Fruit fly (Drosophila melanogaster) whole organism, embryonic: Measurements from ENCODE around the gene CG13829.

Experiments
- Abd-B ChIP-seq: fragments of 200-800 bp; sonication (Bioruptor generic); optimal IDR thresholded peaks from 2 replicates; lab custom pipeline; 2018; ENCODE audit warnings: missing biosample characterization, mild to moderate bottlenecking, missing genetic modification characterization, moderate library complexity
- Ada2b ChIP-seq: fragments of 200-800 bp; sonication (Bioruptor generic); IDR thresholded peaks from 2 replicates; pipeline ENCODE4 v1.3.6; 2022; ENCODE audit warnings: missing biosample characterization, missing genetic modification characterization
- Adf1 ChIP-seq: fragments of 200-800 bp; sonication (Bioruptor generic); IDR thresholded peaks from 2 replicates; pipeline ENCODE4 v1.3.6; 2022; ENCODE audit warnings: missing biosample characterization, missing genetic modification characterization
- CG10366 ChIP-seq: fragments of 200-800 bp; sonication (Bioruptor generic); IDR thresholded peaks from 2 replicates; pipeline ENCODE4 v1.3.6; 2022; ENCODE audit warnings: missing biosample characterization, missing genetic modification characterization
- CG11085 ChIP-seq: fragments of 200-800 bp; sonication (Bioruptor generic); IDR thresholded peaks from 2 replicates; pipeline ENCODE4 v1.3.6; 2022; ENCODE audit warnings: missing biosample characterization, missing genetic modification characterization
- CG12219 ChIP-seq: fragments of 200-800 bp; sonication (Bioruptor generic); optimal IDR thresholded peaks from 3 replicates; lab custom pipeline; 2018; ENCODE audit warnings: missing biosample characterization, mild to moderate bottlenecking, missing genetic modification characterization
- CG12659 ChIP-seq: fragments of 200-800 bp; sonication (Bioruptor generic); optimal IDR thresholded peaks from 3 replicates; lab custom pipeline; 2017; ENCODE audit warnings: mild to moderate bottlenecking, missing biosample characterization, missing genetic modification reagents, missing genetic modification characterization
- CG12769 ChIP-seq: fragments of 200-800 bp; sonication (Bioruptor generic); optimal IDR thresholded peaks from 2 replicates; lab custom pipeline; 2019; ENCODE audit warnings: missing biosample characterization, mild to moderate bottlenecking, missing genetic modification characterization, moderate library complexity
- CG1529 ChIP-seq: fragments of 200-800 bp; sonication (Bioruptor generic); optimal IDR thresholded peaks from 3 replicates; lab custom pipeline; 2018; ENCODE audit warnings: missing biosample characterization, missing genetic modification characterization
- CG15514 ChIP-seq: fragments of 200-800 bp; sonication (Bioruptor generic); optimal IDR thresholded peaks from 3 replicates; lab custom pipeline; 2017; ENCODE audit warnings: missing biosample characterization, missing genetic modification characterization, mild to moderate bottlenecking, moderate library complexity, missing genetic modification reagents
- CG16815 ChIP-seq: fragments of 200-800 bp; sonication (Bioruptor generic); optimal IDR thresholded peaks from 3 replicates; lab custom pipeline; 2017; ENCODE audit warnings: missing biosample characterization, mild to moderate bottlenecking, missing genetic modification characterization
- CG16863 ChIP-seq: fragments of 200-800 bp; sonication (Bioruptor generic); optimal IDR thresholded peaks from 3 replicates; lab custom pipeline; 2016; ENCODE audit warnings: missing biosample characterization, missing genetic modification characterization
- CG1832 ChIP-seq: fragments of 200-800 bp; sonication (Bioruptor generic); optimal IDR thresholded peaks from 2 replicates; lab custom pipeline; 2017; ENCODE audit warnings: missing biosample characterization, mild to moderate bottlenecking, missing genetic modification characterization, inconsistent platforms
- CG2120 ChIP-seq: fragments of 200-800 bp; sonication (Bioruptor generic); optimal IDR thresholded peaks from 3 replicates; lab custom pipeline; 2016; ENCODE audit warnings: missing biosample characterization, missing genetic modification characterization
- CG2678 ChIP-seq: fragments of 200-800 bp; sonication (Bioruptor generic); optimal IDR thresholded peaks from 3 replicates; lab custom pipeline; 2019; ENCODE audit warnings: missing biosample characterization, mild to moderate bottlenecking, missing genetic modification characterization, moderate library complexity
- CG31224 ChIP-seq: fragments of 200-800 bp; sonication (Bioruptor generic); IDR thresholded peaks from 2 replicates; pipeline ENCODE4 v1.3.6; 2022; ENCODE audit warnings: missing biosample characterization, missing genetic modification characterization
- CG3281 ChIP-seq: fragments of 200-800 bp; sonication (Bioruptor generic); optimal IDR thresholded peaks from 3 replicates; lab custom pipeline; 2017; ENCODE audit warnings: missing biosample characterization, mild to moderate bottlenecking, missing genetic modification characterization
- CG4707 ChIP-seq: fragments of 200-800 bp; sonication (Bioruptor generic); optimal IDR thresholded peaks from 2 replicates; lab custom pipeline; 2018; ENCODE audit warnings: missing biosample characterization, mild to moderate bottlenecking, missing genetic modification characterization, moderate library complexity
- CG6689 ChIP-seq: fragments of 200-800 bp; sonication (Bioruptor generic); IDR thresholded peaks from 2 replicates; pipeline ENCODE4 v1.3.6; 2022; ENCODE audit warnings: missing biosample characterization, missing genetic modification characterization
- CG6765 ChIP-seq: fragments of 200-800 bp; sonication (Bioruptor generic); optimal IDR thresholded peaks from 3 replicates; lab custom pipeline; 2017; ENCODE audit warnings: missing biosample characterization, mild to moderate bottlenecking, missing genetic modification characterization
- CG7357 ChIP-seq: fragments of 200-800 bp; sonication (Bioruptor generic); IDR thresholded peaks from 3 replicates; pipeline ENCODE4 v1.3.6; 2022; ENCODE audit warnings: missing biosample characterization, missing genetic modification characterization
- CG7839 ChIP-seq: fragments of 200-800 bp; sonication (Bioruptor generic); optimal IDR thresholded peaks from 3 replicates; lab custom pipeline; 2018; ENCODE audit warnings: missing biosample characterization, mild to moderate bottlenecking, missing genetic modification characterization, moderate library complexity
- CTCF ChIP-seq: fragments of 200-800 bp; sonication (Bioruptor generic); optimal IDR thresholded peaks from 2 replicates; lab custom pipeline; 2017; ENCODE audit warnings: missing biosample characterization, mild to moderate bottlenecking, missing genetic modification characterization, moderate library complexity
- Drgx ChIP-seq: fragments of 200-800 bp; sonication (Bioruptor generic); IDR thresholded peaks from 2 replicates; pipeline ENCODE4 v1.3.6; 2022; ENCODE audit warnings: missing biosample characterization, missing genetic modification characterization
- Ets65A ChIP-seq: fragments of 200-800 bp; sonication (Bioruptor generic); peaks from one replicate; lab custom pipeline; 2016; ENCODE audit warnings: missing biosample characterization, missing genetic modification characterization
- Fer3 ChIP-seq: fragments of 200-800 bp; sonication (Bioruptor generic); optimal IDR thresholded peaks from 2 replicates; lab custom pipeline; 2018; ENCODE audit warnings: missing biosample characterization, mild to moderate bottlenecking, missing genetic modification characterization, moderate library complexity
- Hmr ChIP-seq: fragments of 200-800 bp; sonication (Bioruptor generic); optimal IDR thresholded peaks from 3 replicates; lab custom pipeline; 2017; ENCODE audit warnings: mild to moderate bottlenecking, missing biosample characterization, missing genetic modification reagents, missing genetic modification characterization
- MBD-R2 ChIP-seq: fragments of 200-800 bp; sonication (Bioruptor generic); IDR thresholded peaks from 2 replicates; pipeline ENCODE4 v1.3.6; 2022; ENCODE audit warnings: missing biosample characterization, missing genetic modification characterization
- Mes4 ChIP-seq: fragments of 200-800 bp; sonication (Bioruptor generic); optimal IDR thresholded peaks from 2 replicates; lab custom pipeline; 2016; ENCODE audit warnings: missing biosample characterization, missing genetic modification characterization
- Pdp1 ChIP-seq, 2 experiments: fragments of 200-800 bp; sonication (Bioruptor generic); optimal IDR thresholded peaks; 3 replicates each; lab custom pipeline; 2016; ENCODE audit warnings: missing biosample characterization in 2 of 2, missing genetic modification characterization in 2 of 2, mild to moderate bottlenecking in 1 of 2, moderate library complexity in 1 of 2
- Ptx1 ChIP-seq: fragments of 200-800 bp; sonication (Bioruptor generic); IDR thresholded peaks from 2 replicates; pipeline ENCODE4 v1.3.6; 2022; ENCODE audit warnings: missing biosample characterization, missing genetic modification characterization
- Ravus ChIP-seq: fragments of 200-800 bp; sonication (Bioruptor generic); IDR thresholded peaks from 2 replicates; pipeline ENCODE4 v1.3.6; 2022; ENCODE audit warnings: missing biosample characterization, missing genetic modification characterization
- Rfx ChIP-seq: fragments of 200-800 bp; sonication (Bioruptor generic); IDR thresholded peaks from 2 replicates; pipeline ENCODE4 v1.3.6; 2022; ENCODE audit warnings: missing biosample characterization, missing genetic modification characterization
- ara ChIP-seq: fragments of 200-800 bp; sonication (Bioruptor generic); IDR thresholded peaks from 2 replicates; pipeline ENCODE4 v1.3.6; 2022; ENCODE audit warnings: missing biosample characterization, missing genetic modification characterization
- ase ChIP-seq: fragments of 200-800 bp; sonication (Bioruptor generic); IDR thresholded peaks from 3 replicates; pipeline ENCODE4 v1.3.6; 2022; ENCODE audit warnings: missing biosample characterization, missing genetic modification characterization
- bcd ChIP-seq: fragments of 200-800 bp; sonication (Bioruptor generic); optimal IDR thresholded peaks from 2 replicates; lab custom pipeline; 2017; ENCODE audit warnings: missing biosample characterization, mild to moderate bottlenecking, missing genetic modification characterization
- crc ChIP-seq: fragments of 200-800 bp; sonication (Bioruptor generic); optimal IDR thresholded peaks from 2 replicates; lab custom pipeline; 2016; ENCODE audit warnings: missing biosample characterization, missing genetic modification characterization
- dpn ChIP-seq, 2 experiments: fragments of 200-800 bp; sonication (Bioruptor generic); optimal IDR thresholded peaks; 3 replicates each; lab custom pipeline; 2016; ENCODE audit warnings: missing biosample characterization in 2 of 2, missing genetic modification characterization in 2 of 2
- gem ChIP-seq: fragments of 200-800 bp; sonication (Bioruptor generic); optimal IDR thresholded peaks from 2 replicates; lab custom pipeline; 2019; ENCODE audit warnings: missing biosample characterization, mild to moderate bottlenecking, missing genetic modification characterization, moderate library complexity
- lab ChIP-seq: fragments of 200-800 bp; sonication (Bioruptor generic); optimal IDR thresholded peaks from 3 replicates; lab custom pipeline; 2017; ENCODE audit warnings: missing biosample characterization, missing genetic modification characterization, mild to moderate bottlenecking, moderate library complexity, missing genetic modification reagents
- lmd ChIP-seq: fragments of 200-800 bp; sonication (Bioruptor generic); IDR thresholded peaks from 2 replicates; pipeline ENCODE4 v1.3.6; 2022; ENCODE audit warnings: missing biosample characterization, missing genetic modification characterization
- mld ChIP-seq: fragments of 200-800 bp; sonication (Bioruptor generic); IDR thresholded peaks from 3 replicates; pipeline ENCODE4 v1.3.6; 2022; ENCODE audit warnings: missing biosample characterization, missing genetic modification characterization; ENCODE audit not compliant: partially characterized antibody
- psq ChIP-seq: fragments of 200-800 bp; sonication (Bioruptor generic); optimal IDR thresholded peaks from 2 replicates; lab custom pipeline; 2017; ENCODE audit warnings: missing biosample characterization, missing genetic modification characterization
- repo ChIP-seq: fragments of 200-800 bp; sonication (Bioruptor generic); optimal IDR thresholded peaks from 2 replicates; lab custom pipeline; 2016; ENCODE audit warnings: missing biosample characterization, missing genetic modification characterization
- row ChIP-seq: fragments of 200-800 bp; sonication (Bioruptor generic); IDR thresholded peaks from 3 replicates; pipeline ENCODE4 v1.3.6; 2022; ENCODE audit warnings: missing biosample characterization, missing genetic modification characterization
- scrt ChIP-seq: fragments of 200-800 bp; sonication (Bioruptor generic); optimal IDR thresholded peaks from 2 replicates; lab custom pipeline; 2018; ENCODE audit warnings: missing biosample characterization, mild to moderate bottlenecking, missing genetic modification characterization, moderate library complexity
- sisA ChIP-seq: fragments of 200-800 bp; sonication (Bioruptor generic); IDR thresholded peaks from 2 replicates; pipeline ENCODE4 v1.3.6; 2022; ENCODE audit warnings: missing biosample characterization, missing genetic modification characterization
- sna ChIP-seq: fragments of 200-800 bp; sonication (Bioruptor generic); IDR thresholded peaks from 2 replicates; pipeline ENCODE4 v1.3.6; 2022; ENCODE audit warnings: missing biosample characterization, missing genetic modification characterization; ENCODE audit not compliant: partially characterized antibody
- sqz ChIP-seq: fragments of 200-800 bp; sonication (Bioruptor generic); optimal IDR thresholded peaks from 3 replicates; lab custom pipeline; 2018; ENCODE audit warnings: missing biosample characterization, mild to moderate bottlenecking, missing genetic modification characterization

The CG13829 gene

dm6 chr3R:23167507-23168324 lies 6.6 kb upstream of the CG13829 start, which contains the start of gene Irk1:
TSS of gene Irk1 (plus strand) at chr3R:23168317.
- TF ChIP-seq Pdp1 (GFP tag; optimal IDR thresholded peaks at IDR 0.05; lab: Kevin White, UChicago) (peak in 1 of 2 experiments; percentile 24), sna (GFP tag; lab: Robert Waterston, UW) (peak; percentile 57; the same call in 1 of the 2 replicates), Ada2b (GFP tag; lab: Robert Waterston, UW) (peak; percentile 24; the same call in 1 of the 2 replicates), CG12219 (GFP tag; lab: Kevin White, UChicago) (no peak), ase (GFP tag; lab: Robert Waterston, UW) (0 out of 3 replicates have a peak, but pooled peaks have one; percentile 25), sqz (GFP tag; lab: Kevin White, UChicago) (peak; percentile 23), CG2120 (GFP tag; lab: Kevin White, UChicago) (peak; percentile 35), bcd (GFP tag; lab: Kevin White, UChicago) (peak; percentile 9), Fer3 (no peak), psq (GFP tag; lab: Kevin White, UChicago) (no peak), Rfx (GFP tag; lab: Robert Waterston, UW) (peak; percentile 49), gem (peak; percentile 8), CG1832 (GFP tag; lab: Kevin White, UChicago) (no peak), Adf1 (GFP tag; lab: Robert Waterston, UW) (peak; percentile 98), row (0 out of 3 replicates have a peak, but pooled peaks have one; percentile 31), sisA (GFP tag; lab: Robert Waterston, UW) (peak; percentile 12; the same call in 1 of the 2 replicates), CTCF (GFP tag; lab: Kevin White, UChicago) (peak; percentile 83), lab (peak; percentile 54), dpn (GFP tag; optimal IDR thresholded peaks at IDR 0.05; lab: Kevin White, UChicago) (peak in 1 of 2 experiments; percentile 9), scrt (GFP tag; lab: Kevin White, UChicago) (peak; percentile 51), CG3281 (GFP tag; lab: Kevin White, UChicago) (peak; percentile 6), Ets65A (GFP tag; lab: Kevin White, UChicago) (peak; percentile 72), repo (GFP tag; lab: Kevin White, UChicago) (no peak), Ravus (GFP tag; lab: Robert Waterston, UW) (no peak), Mes4 (GFP tag; lab: Kevin White, UChicago) (no peak), Drgx (GFP tag; lab: Robert Waterston, UW) (peak; percentile 23; the same call in 1 of the 2 replicates), Ptx1 (GFP tag; lab: Robert Waterston, UW) (peak; percentile 31; the same call in 1 of the 2 replicates), CG16815 (no peak), CG11085 (GFP tag; lab: Robert Waterston, UW) (peak; percentile 46; the same call in 1 of the 2 replicates), CG4707 (GFP tag; lab: Kevin White, UChicago) (no peak), CG10366 (peak; percentile 29; the same call in 1 of the 2 replicates), CG12769 (tag; lab: Kevin White, UChicago) (peak; percentile 9), CG2678 (peak; percentile 23), CG31224 (GFP tag; lab: Robert Waterston, UW) (0 out of 2 replicates have a peak, but pooled peaks have one; percentile 20), CG16863 (GFP tag; lab: Kevin White, UChicago) (no peak), crc (GFP tag; lab: Kevin White, UChicago) (no peak), CG6765 (GFP tag; lab: Kevin White, UChicago) (no peak), Hmr (GFP tag; lab: Kevin White, UChicago) (peak; percentile 7), CG1529 (GFP tag; lab: Kevin White, UChicago) (no peak), MBD-R2 (GFP tag; lab: Robert Waterston, UW) (0 out of 2 replicates have a peak, but pooled peaks have one; percentile 13), CG6689 (peak; percentile 31; the same call in 1 of the 2 replicates), CG12659 (GFP tag; lab: Kevin White, UChicago) (no peak), lmd (GFP tag; lab: Robert Waterston, UW) (peak; percentile 44), ara (GFP tag; lab: Robert Waterston, UW) (peak; percentile 17; the same call in 1 of the 2 replicates), Abd-B (GFP tag; lab: Kevin White, UChicago) (no peak), CG7839 (tag; lab: Kevin White, UChicago) (peak; percentile 14), CG7357 (GFP tag; lab: Robert Waterston, UW) (0 out of 3 replicates have a peak, but pooled peaks have one; percentile 23), mld (GFP tag; lab: Robert Waterston, UW) (no peak), CG15514 (GFP tag; lab: Kevin White, UChicago) (peak; percentile 10)
